Fruit fly (Drosophila melanogaster): ENCODE data around the gene CG16815.

DNA sequence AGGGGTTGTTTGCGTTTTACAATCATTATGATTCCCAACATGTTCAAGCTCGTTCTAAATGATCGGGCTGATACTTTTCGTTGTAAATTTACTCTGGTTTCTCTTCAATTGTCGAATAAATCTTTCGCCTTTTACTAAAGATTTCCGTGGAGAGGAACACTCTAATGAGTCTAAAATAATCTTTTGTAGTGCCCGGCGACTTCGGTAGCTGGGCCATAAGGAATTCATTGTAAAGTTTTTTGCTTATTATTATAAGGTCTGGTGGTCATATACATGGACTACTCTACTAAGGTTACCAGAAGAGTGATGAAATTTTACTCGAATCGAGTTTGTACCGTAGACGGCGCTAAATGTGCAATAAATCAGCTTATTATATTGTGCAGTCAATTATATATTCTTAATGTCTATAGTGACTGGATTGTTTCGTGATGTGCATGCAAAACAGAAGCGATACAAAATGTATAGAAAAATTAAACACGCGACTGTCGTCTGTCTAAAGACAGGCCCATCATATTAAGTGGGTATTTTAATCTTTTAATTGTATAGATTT, 15.2 kb downstream of the CG16815 start:
- TF ChIP-seq CG15710 (tag; optimal IDR thresholded peaks at IDR 0.05): no peak
- TF ChIP-seq fd96Ca (GFP tag; IDR thresholded peaks at IDR 0.05): no peak
- TF ChIP-seq gl (tag; optimal IDR thresholded peaks at IDR 0.05): no peak
- TF ChIP-seq CG14655 (GFP tag; optimal IDR thresholded peaks at IDR 0.05): no peak
- TF ChIP-seq CG8159 (tag; optimal IDR thresholded peaks at IDR 0.05): no peak
- no peak for TF ChIP-seq CG8301 (tag; optimal IDR thresholded peaks at IDR 0.05)
- TF ChIP-seq EcR (GFP tag; optimal IDR thresholded peaks at IDR 0.05): no peak
- TF ChIP-seq CG10348 (GFP tag; IDR thresholded peaks at IDR 0.05): no peak
- no peak for TF ChIP-seq CG34367 (tag; optimal IDR thresholded peaks at IDR 0.05)
- TF ChIP-seq rn (GFP tag; IDR thresholded peaks at IDR 0.05): no peak
- no peak for TF ChIP-seq CG4496 (GFP tag; IDR thresholded peaks at IDR 0.05)
- TF ChIP-seq CG32121 (GFP tag; IDR thresholded peaks at IDR 0.05): no peak
